Fruit fly (Drosophila melanogaster) whole organism, embryonic: ENCODE measurements around the gene Tis11.

Source experiments
- Ada2b ChIP-seq: fragments of 200-800 bp; sonication (Bioruptor generic); IDR thresholded peaks from 2 replicates; pipeline ENCODE4 v1.3.6; 2022; ENCODE audit warnings: missing biosample characterization, missing genetic modification characterization
- Bteb2 ChIP-seq: fragments of 200-800 bp; sonication (Bioruptor generic); optimal IDR thresholded peaks from 2 replicates; lab custom pipeline; 2016; ENCODE audit warnings: missing biosample characterization, missing genetic modification characterization
- CG10321 ChIP-seq: fragments of 200-800 bp; sonication (Bioruptor generic); IDR thresholded peaks from 2 replicates; pipeline ENCODE4 v1.3.6; 2022; ENCODE audit warnings: missing biosample characterization, missing genetic modification characterization
- CG10543 ChIP-seq: fragments of 200-800 bp; sonication (Bioruptor generic); optimal IDR thresholded peaks from 3 replicates; lab custom pipeline; 2017; ENCODE audit warnings: missing biosample characterization, mild to moderate bottlenecking, missing genetic modification characterization, moderate library complexity
- CG10979 ChIP-seq: fragments of 200-800 bp; sonication (Bioruptor generic); optimal IDR thresholded peaks from 2 replicates; lab custom pipeline; 2018; ENCODE audit warnings: missing biosample characterization, mild to moderate bottlenecking, missing genetic modification characterization, moderate library complexity
- CG11085 ChIP-seq: fragments of 200-800 bp; sonication (Bioruptor generic); IDR thresholded peaks from 2 replicates; pipeline ENCODE4 v1.3.6; 2022; ENCODE audit warnings: missing biosample characterization, missing genetic modification characterization
- CG11398 ChIP-seq: fragments of 200-800 bp; sonication (Bioruptor generic); optimal IDR thresholded peaks from 2 replicates; lab custom pipeline; 2016; ENCODE audit warnings: missing biosample characterization, missing genetic modification characterization
- CG12942 ChIP-seq: fragments of 200-800 bp; sonication (Bioruptor generic); optimal IDR thresholded peaks from 3 replicates; lab custom pipeline; 2016; ENCODE audit warnings: missing biosample characterization, missing genetic modification characterization
- CG14710 ChIP-seq: fragments of 200-800 bp; sonication (Bioruptor generic); optimal IDR thresholded peaks from 3 replicates; lab custom pipeline; 2019; ENCODE audit warnings: missing biosample characterization, mild to moderate bottlenecking, missing genetic modification characterization, moderate library complexity
- CG15479 ChIP-seq: fragments of 200-800 bp; sonication (Bioruptor generic); optimal IDR thresholded peaks from 3 replicates; lab custom pipeline; 2019; ENCODE audit warnings: missing biosample characterization, mild to moderate bottlenecking, missing genetic modification characterization, moderate library complexity
- CG15601 ChIP-seq: fragments of 200-800 bp; sonication (Bioruptor generic); optimal IDR thresholded peaks from 3 replicates; lab custom pipeline; 2019; ENCODE audit warnings: missing biosample characterization, mild to moderate bottlenecking, missing genetic modification characterization, moderate library complexity
- CG16813 ChIP-seq: fragments of 200-800 bp; sonication (Bioruptor generic); IDR thresholded peaks from 3 replicates; pipeline ENCODE4 v1.3.6; 2022; ENCODE audit warnings: missing biosample characterization, missing genetic modification characterization; ENCODE audit not compliant: partially characterized antibody
- CG17802 ChIP-seq: fragments of 200-800 bp; sonication (Bioruptor generic); optimal IDR thresholded peaks from 2 replicates; lab custom pipeline; 2018; ENCODE audit warnings: missing biosample characterization, mild to moderate bottlenecking, missing genetic modification characterization, moderate library complexity
- CG31441 ChIP-seq: fragments of 200-800 bp; sonication (Bioruptor generic); IDR thresholded peaks from 2 replicates; pipeline ENCODE4 v1.3.6; 2022; ENCODE audit warnings: missing biosample characterization, missing genetic modification characterization
- CG34376 ChIP-seq: fragments of 200-800 bp; sonication (Bioruptor generic); optimal IDR thresholded peaks from 2 replicates; lab custom pipeline; 2018; ENCODE audit warnings: missing biosample characterization, mild to moderate bottlenecking, missing genetic modification characterization
- CG42726 ChIP-seq: fragments of 200-800 bp; sonication (Bioruptor generic); IDR thresholded peaks from 2 replicates; pipeline ENCODE4 v1.3.6; 2022; ENCODE audit warnings: missing biosample characterization, missing genetic modification characterization; ENCODE audit not compliant: partially characterized antibody
- CG4282 ChIP-seq: fragments of 200-800 bp; sonication (Bioruptor generic); optimal IDR thresholded peaks from 2 replicates; lab custom pipeline; 2016; ENCODE audit warnings: missing biosample characterization, missing genetic modification characterization
- CG4328 ChIP-seq: fragments of 200-800 bp; sonication (Bioruptor generic); optimal IDR thresholded peaks from 3 replicates; lab custom pipeline; 2017; ENCODE audit warnings: missing biosample characterization, missing genetic modification reagents, missing genetic modification characterization
- CG4707 ChIP-seq: fragments of 200-800 bp; sonication (Bioruptor generic); optimal IDR thresholded peaks from 2 replicates; lab custom pipeline; 2018; ENCODE audit warnings: missing biosample characterization, mild to moderate bottlenecking, missing genetic modification characterization, moderate library complexity
- CG4730 ChIP-seq: fragments of 200-800 bp; sonication (Bioruptor generic); IDR thresholded peaks from 2 replicates; pipeline ENCODE4 v1.3.6; 2022; ENCODE audit warnings: missing biosample characterization, missing genetic modification characterization
- CG4820 ChIP-seq: fragments of 200-800 bp; sonication (Bioruptor generic); optimal IDR thresholded peaks from 3 replicates; lab custom pipeline; 2016; ENCODE audit warnings: missing biosample characterization, missing genetic modification characterization
- CG5180 ChIP-seq: fragments of 200-800 bp; sonication (Bioruptor generic); optimal IDR thresholded peaks from 3 replicates; lab custom pipeline; 2017; ENCODE audit warnings: missing biosample characterization, missing genetic modification characterization, mild to moderate bottlenecking, moderate library complexity, missing genetic modification reagents
- CG6683 ChIP-seq: fragments of 200-800 bp; sonication (Bioruptor generic); optimal IDR thresholded peaks from 2 replicates; lab custom pipeline; 2017; ENCODE audit warnings: missing biosample characterization, mild to moderate bottlenecking, missing genetic modification characterization, missing genetic modification reagents
- CG8359 ChIP-seq: fragments of 200-800 bp; sonication (Bioruptor generic); optimal IDR thresholded peaks from 2 replicates; lab custom pipeline; 2017; ENCODE audit warnings: missing biosample characterization, mild to moderate bottlenecking, missing genetic modification characterization, borderline replicate concordance
- CG8388 ChIP-seq: fragments of 200-800 bp; sonication (Bioruptor generic); optimal IDR thresholded peaks from 2 replicates; lab custom pipeline; 2019; ENCODE audit warnings: missing biosample characterization, mild to moderate bottlenecking, missing genetic modification characterization, moderate library complexity
- CG8478 ChIP-seq: fragments of >200 bp; optimal IDR thresholded peaks from 2 replicates; lab custom pipeline; 2018
- CG9215 ChIP-seq: fragments of 200-800 bp; sonication (Bioruptor generic); IDR thresholded peaks from 2 replicates; pipeline ENCODE4 v1.3.6; 2022; ENCODE audit warnings: missing biosample characterization, missing genetic modification characterization
- CrebB ChIP-seq: fragments of 200-800 bp; sonication (Bioruptor generic); optimal IDR thresholded peaks from 3 replicates; lab custom pipeline; 2018; ENCODE audit warnings: missing biosample characterization, mild to moderate bottlenecking, missing genetic modification characterization
- Deaf1 ChIP-seq: fragments of 200-800 bp; optimal IDR thresholded peaks from 3 replicates; lab custom pipeline; 2019; ENCODE audit warnings: missing biosample characterization, mild to moderate bottlenecking, missing genetic modification characterization, moderate library complexity
- Fer3 ChIP-seq: fragments of 200-800 bp; sonication (Bioruptor generic); optimal IDR thresholded peaks from 2 replicates; lab custom pipeline; 2018; ENCODE audit warnings: missing biosample characterization, mild to moderate bottlenecking, missing genetic modification characterization, moderate library complexity
- HmgD ChIP-seq: fragments of 200-800 bp; sonication (Bioruptor generic); optimal IDR thresholded peaks from 3 replicates; lab custom pipeline; 2016; ENCODE audit warnings: missing biosample characterization, missing genetic modification characterization
- Hmx ChIP-seq: fragments of 200-800 bp; sonication (Bioruptor generic); optimal IDR thresholded peaks from 2 replicates; lab custom pipeline; 2016; ENCODE audit warnings: missing biosample characterization, missing genetic modification characterization
- Lpt ChIP-seq: fragments of >200 bp; optimal IDR thresholded peaks from 2 replicates; lab custom pipeline; 2018; ENCODE audit warnings: missing biosample characterization, missing genetic modification characterization
- MESR4 ChIP-seq: fragments of 200-800 bp; sonication (Bioruptor generic); optimal IDR thresholded peaks from 2 replicates; lab custom pipeline; 2018; ENCODE audit warnings: missing biosample characterization, mild to moderate bottlenecking, missing genetic modification characterization, moderate library complexity
- NK7.1 ChIP-seq: fragments of 200-800 bp; sonication (Bioruptor generic); optimal IDR thresholded peaks from 3 replicates; lab custom pipeline; 2016; ENCODE audit warnings: missing biosample characterization, missing genetic modification characterization
- Rfx ChIP-seq: fragments of 200-800 bp; sonication (Bioruptor generic); IDR thresholded peaks from 2 replicates; pipeline ENCODE4 v1.3.6; 2022; ENCODE audit warnings: missing biosample characterization, missing genetic modification characterization
- Sry-β ChIP-seq: fragments of 200-800 bp; sonication (Bioruptor generic); optimal IDR thresholded peaks from 2 replicates; lab custom pipeline; 2018; ENCODE audit warnings: missing biosample characterization, mild to moderate bottlenecking, missing genetic modification characterization, moderate library complexity
- Sry-δ ChIP-seq: fragments of 200-800 bp; sonication (Bioruptor generic); optimal IDR thresholded peaks from 2 replicates; lab custom pipeline; 2016; ENCODE audit warnings: missing biosample characterization, missing genetic modification characterization
- Tbp ChIP-seq: fragments of >200 bp; optimal IDR thresholded peaks from 2 replicates; lab custom pipeline; 2018; ENCODE audit warnings: missing biosample characterization, missing genetic modification characterization
- YL-1 ChIP-seq: fragments of 200-800 bp; sonication (Bioruptor generic); optimal IDR thresholded peaks from 3 replicates; lab custom pipeline; 2017; ENCODE audit warnings: missing biosample characterization, mild to moderate bottlenecking, missing genetic modification characterization
- az2 ChIP-seq: fragments of 200-800 bp; sonication (Bioruptor generic); optimal IDR thresholded peaks from 3 replicates; lab custom pipeline; 2016; ENCODE audit warnings: missing biosample characterization, missing genetic modification characterization
- br ChIP-seq: fragments of >200 bp; optimal IDR thresholded peaks from 2 replicates; lab custom pipeline; 2017
- da ChIP-seq: fragments of 200-800 bp; sonication (Bioruptor generic); optimal IDR thresholded peaks from 2 replicates; lab custom pipeline; 2016; ENCODE audit warnings: missing biosample characterization, missing genetic modification characterization
- eyg ChIP-seq: fragments of 200-800 bp; sonication (Bioruptor generic); optimal IDR thresholded peaks from 3 replicates; lab custom pipeline; 2016; ENCODE audit warnings: missing biosample characterization, missing genetic modification characterization
- gt ChIP-seq: fragments of 200-800 bp; sonication (Bioruptor generic); IDR thresholded peaks from 2 replicates; pipeline ENCODE4 v1.3.6; 2022; ENCODE audit warnings: missing biosample characterization, missing genetic modification characterization
- prd ChIP-seq, 3 experiments: fragments of >200 bp in 2 of 3; fragments of 200-800 bp in 1 of 3; sonication (Bioruptor generic) in 1 of 3; optimal IDR thresholded peaks in 2 of 3; IDR thresholded peaks in 1 of 3; 2 replicates in 2 of 3; 3 replicates in 1 of 3; pipeline versions ENCODE4 v1.3.6 to Lab custom; 2017 to 2022; ENCODE audit warnings: missing biosample characterization in 1 of 3, missing genetic modification characterization in 1 of 3
- sd ChIP-seq: fragments of 200-800 bp; sonication (Bioruptor generic); optimal IDR thresholded peaks from 3 replicates; lab custom pipeline; 2018; ENCODE audit warnings: missing biosample characterization, mild to moderate bottlenecking, missing genetic modification characterization, moderate library complexity
- seq ChIP-seq: fragments of 200-800 bp; sonication (Bioruptor generic); IDR thresholded peaks from 2 replicates; pipeline ENCODE4 v1.3.6; 2022; ENCODE audit warnings: missing biosample characterization, missing genetic modification characterization
- sob ChIP-seq: fragments of 200-800 bp; sonication (Bioruptor generic); IDR thresholded peaks from 2 replicates; pipeline ENCODE4 v1.3.6; 2022; ENCODE audit warnings: missing biosample characterization, missing genetic modification characterization
- sr ChIP-seq: fragments of 200-800 bp; sonication (Bioruptor generic); IDR thresholded peaks from 3 replicates; pipeline ENCODE4 v1.3.6; 2022; ENCODE audit warnings: missing biosample characterization, missing genetic modification characterization

Gene Tis11

DNA sequence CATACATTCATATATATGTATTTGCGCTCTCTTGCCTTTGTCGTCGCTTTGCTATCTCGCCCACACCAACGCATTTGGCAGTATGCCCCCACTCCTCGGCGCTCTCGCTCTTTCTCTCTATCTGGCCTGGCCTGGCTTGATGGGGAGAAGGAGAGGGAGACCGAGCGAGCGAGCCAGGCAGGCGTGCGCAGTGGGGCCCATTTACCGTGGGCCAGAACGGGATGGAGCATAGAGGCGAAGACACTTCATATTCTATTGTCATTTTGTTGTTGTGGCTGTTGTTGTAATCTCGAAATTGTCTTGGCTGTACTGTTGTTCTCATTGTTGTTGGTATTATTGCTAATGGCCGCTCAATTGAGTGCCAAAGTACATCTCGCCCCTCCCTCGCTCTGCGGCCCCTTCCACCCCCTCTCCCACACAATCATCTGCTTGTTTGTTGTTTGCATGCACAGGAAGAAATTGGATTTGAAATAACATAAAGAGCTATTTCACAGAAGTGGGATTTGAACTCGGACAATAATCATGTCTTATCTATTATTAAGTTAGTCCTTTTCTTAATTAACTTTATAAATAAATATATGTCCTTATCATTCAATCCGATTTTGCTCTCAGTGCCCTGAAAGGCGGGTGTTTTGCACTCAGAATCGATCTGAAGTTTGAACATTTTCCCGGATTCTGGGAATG, 6.0 kb downstream of the Tis11 start (continued):
- TF ChIP-seq CG4730 (GFP tag; lab: Robert Waterston, UW) (peak; percentile 87), CG9215 (no peak; the same call in 1 of the 2 replicates), CG8388 (GFP tag; lab: Kevin White, UChicago) (peak; percentile 90), CG10979 (tag; lab: Kevin White, UChicago) (peak; percentile 90), CG17802 (tag; lab: Kevin White, UChicago) (peak; percentile 71), sr (GFP tag; lab: Robert Waterston, UW) (peak; percentile 51; the same call in 2 of the 3 replicates), CG4707 (GFP tag; lab: Kevin White, UChicago) (peak; percentile 59), Deaf1 (tag; lab: Kevin White, UChicago) (peak; percentile 55), Sry-δ (GFP tag; lab: Kevin White, UChicago) (no peak), CG10321 (GFP tag; lab: Robert Waterston, UW) (peak; percentile 92), da (no peak), seq (GFP tag; lab: Robert Waterston, UW) (peak; percentile 91), CG4820 (GFP tag; lab: Kevin White, UChicago) (peak; percentile 86), CG15601 (tag; lab: Kevin White, UChicago) (peak; percentile 80), gt (GFP tag; lab: Robert Waterston, UW) (peak; percentile 78), br (lab: Kevin White, UChicago) (no peak), HmgD (no peak), Tbp (GFP tag; lab: Kevin White, UChicago) (no peak), Sry-β (GFP tag; lab: Kevin White, UChicago) (no peak), CG12942 (GFP tag; lab: Kevin White, UChicago) (peak; percentile 84), CG16813 (GFP tag; lab: Robert Waterston, UW) (no peak), CG5180 (GFP tag; lab: Kevin White, UChicago) (peak; percentile 69), Ada2b (GFP tag; lab: Robert Waterston, UW) (peak; percentile 87), CG34376 (GFP tag; lab: Kevin White, UChicago) (peak; percentile 44), CG6683 (GFP tag; lab: Kevin White, UChicago) (peak; percentile 46), az2 (GFP tag; lab: Kevin White, UChicago) (peak; percentile 86), MESR4 (GFP tag; lab: Kevin White, UChicago) (peak; percentile 16), CG31441 (GFP tag; lab: Robert Waterston, UW) (peak; percentile 93), CG4282 (GFP tag; lab: Kevin White, UChicago) (no peak), NK7.1 (GFP tag; lab: Kevin White, UChicago) (peak; percentile 21), sd (tag; lab: Kevin White, UChicago) (peak; percentile 54), CG8359 (GFP tag; lab: Kevin White, UChicago) (peak; percentile 67), CG11398 (GFP tag; lab: Kevin White, UChicago) (no peak), Bteb2 (peak; percentile 28), sob (GFP tag; lab: Robert Waterston, UW) (peak; percentile 93), CG10543 (peak; percentile 75), Hmx (GFP tag; lab: Kevin White, UChicago) (no peak), Rfx (peak; percentile 95), CG14710 (tag; lab: Kevin White, UChicago) (peak; percentile 86), CG11085 (GFP tag; lab: Robert Waterston, UW) (peak; percentile 98), Lpt (GFP tag; lab: Kevin White, UChicago) (no peak), CG8478 (lab: Kevin White, UChicago) (no peak), CG4328 (GFP tag; lab: Kevin White, UChicago) (peak; percentile 53), YL-1 (peak; percentile 59), CrebB (peak; percentile 86), eyg (GFP tag; lab: Kevin White, UChicago) (no peak), CG15479 (GFP tag; lab: Kevin White, UChicago) (peak; percentile 25), CG42726 (GFP tag; lab: Robert Waterston, UW) (no peak), prd (optimal IDR thresholded peaks at IDR 0.05; lab: Kevin White, UChicago) (no peak), prd (GFP tag; IDR thresholded peaks at IDR 0.05; lab: Robert Waterston, UW) (peak; percentile 94), Fer3 (tag; lab: Kevin White, UChicago) (peak; percentile 90)
